Worm (Caenorhabditis elegans) whole organism, young adult: Measurements from ENCODE around the gene T08G3.6.

Source experiments
- B0261.1 ChIP-seq: sonication (generic microtip); optimal IDR thresholded peaks from 2 replicates; lab custom pipeline; 2016; ENCODE audit warnings: mild to moderate bottlenecking, missing genetic modification characterization, moderate library complexity, missing compliant biosample characterization
- B0336.3 ChIP-seq: fragments of 200-800 bp; sonication (Bioruptor generic); IDR thresholded peaks from 2 replicates; pipeline ENCODE4 v1.3.6; 2022; ENCODE audit warnings: missing genetic modification characterization, missing compliant biosample characterization
- ets-4 ChIP-seq: fragments of 200-800 bp; sonication (Bioruptor generic); optimal IDR thresholded peaks from 2 replicates; lab custom pipeline; 2018; ENCODE audit warnings: mild to moderate bottlenecking, missing genetic modification characterization, missing compliant biosample characterization
- rec-8 ChIP-seq, 2 experiments: sonication (generic microtip); optimal IDR thresholded peaks; 2 replicates each; lab custom pipeline; 2016; ENCODE audit warnings: mild to moderate bottlenecking in 2 of 2, missing genetic modification characterization in 2 of 2, missing genetic modification reagents in 2 of 2, missing genotype in 2 of 2, missing biosample characterization in 1 of 2, missing compliant biosample characterization in 1 of 2, moderate library complexity in 1 of 2
- ztf-18 ChIP-seq: sonication (generic microtip); optimal IDR thresholded peaks from 2 replicates; lab custom pipeline; 2016; ENCODE audit warnings: missing genotype, mild to moderate bottlenecking, missing genetic modification characterization, missing compliant biosample characterization

DNA sequence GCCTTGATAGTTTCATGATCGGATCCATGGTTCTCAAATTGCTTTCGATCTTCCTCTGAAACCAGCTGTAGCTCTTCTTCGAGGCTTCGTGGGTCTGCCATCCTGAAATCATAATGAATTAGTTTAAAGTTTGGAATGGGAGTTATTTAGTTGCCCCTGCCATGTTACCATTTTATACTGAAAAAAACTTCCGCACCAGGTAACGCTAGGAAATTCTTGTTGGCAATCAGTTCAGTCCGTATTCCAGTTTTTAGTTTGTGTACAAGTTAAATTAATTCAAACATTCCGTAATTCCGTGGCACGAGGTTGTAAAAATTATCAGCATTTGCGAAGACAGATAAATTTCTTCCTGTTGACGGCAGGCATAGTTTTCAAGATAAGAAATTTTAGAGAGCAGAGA, 41.7 kb downstream of the T08G3.6 start, which contains the start of gene Y32B12A.5:
- no peak for TF ChIP-seq ets-4 (GFP tag; lab: Kevin White, UChicago)
- no peak for TF ChIP-seq B0336.3 (GFP tag; lab: Robert Waterston, UW)
- no peak for TF ChIP-seq B0261.1 (tag; lab: Kevin White, UChicago)
- TF ChIP-seq rec-8 (tag; optimal IDR thresholded peaks at IDR 0.05; lab: Kevin White, UChicago): no peak
- no peak for TF ChIP-seq ztf-18 (tag; lab: Kevin White, UChicago)
